Fruit fly (Drosophila melanogaster) whole organism, adult: ENCODE data around the gene orb2.
A peak's percentile ranks its signal among the peaks of the same experiment; 100 is the strongest.

Experiments used
- CG11617 ChIP-seq: fragments of 200-800 bp; sonication (Bioruptor generic); optimal IDR thresholded peaks from 2 replicates; lab custom pipeline; 2017; ENCODE audit warnings: mild to moderate bottlenecking, missing biosample characterization, missing genetic modification reagents, missing genetic modification characterization
- CG12768 ChIP-seq: fragments of 200-800 bp; sonication (Bioruptor generic); optimal IDR thresholded peaks from 2 replicates; lab custom pipeline; 2017; ENCODE audit warnings: missing biosample characterization, missing genetic modification characterization, mild to moderate bottlenecking, moderate library complexity, missing genetic modification reagents
- CG14711 ChIP-seq: fragments of 200-800 bp; sonication (Bioruptor generic); optimal IDR thresholded peaks from 2 replicates; lab custom pipeline; 2018; ENCODE audit warnings: missing biosample characterization, mild to moderate bottlenecking, missing genetic modification characterization, moderate library complexity
- CG1620 ChIP-seq: fragments of 200-800 bp; sonication (Bioruptor generic); optimal IDR thresholded peaks from 2 replicates; lab custom pipeline; 2016; ENCODE audit warnings: missing biosample characterization, missing genetic modification characterization
- CG33017 ChIP-seq: fragments of 200-800 bp; sonication (Bioruptor generic); optimal IDR thresholded peaks from 2 replicates; lab custom pipeline; 2018; ENCODE audit warnings: missing biosample characterization, mild to moderate bottlenecking, missing genetic modification characterization, moderate library complexity
- CG5204 ChIP-seq: fragments of 200-800 bp; sonication (Bioruptor generic); optimal IDR thresholded peaks from 2 replicates; lab custom pipeline; 2016; ENCODE audit warnings: missing biosample characterization, missing genetic modification characterization
- CG7045 ChIP-seq: fragments of 200-800 bp; sonication (Bioruptor generic); optimal IDR thresholded peaks from 2 replicates; lab custom pipeline; 2017; ENCODE audit warnings: missing biosample characterization, mild to moderate bottlenecking, missing genetic modification characterization
- CG7101 ChIP-seq: fragments of 200-800 bp; sonication (Bioruptor generic); optimal IDR thresholded peaks from 2 replicates; lab custom pipeline; 2018; ENCODE audit warnings: missing biosample characterization, mild to moderate bottlenecking, missing genetic modification characterization, moderate library complexity
- Clk ChIP-seq: fragments of 200-800 bp; sonication (Bioruptor generic); optimal IDR thresholded peaks from 2 replicates; lab custom pipeline; 2017; ENCODE audit warnings: missing biosample characterization, missing genetic modification characterization
- Crg-1 ChIP-seq: fragments of 200-800 bp; sonication (Bioruptor generic); optimal IDR thresholded peaks from 2 replicates; lab custom pipeline; 2016; ENCODE audit warnings: missing biosample characterization, missing genetic modification characterization
- Hr96 ChIP-seq: fragments of 200-800 bp; sonication (Bioruptor generic); optimal IDR thresholded peaks from 2 replicates; lab custom pipeline; 2016; ENCODE audit warnings: missing biosample characterization, missing genetic modification characterization
- Mnt ChIP-seq: fragments of 200-800 bp; sonication (Bioruptor generic); optimal IDR thresholded peaks from 2 replicates; lab custom pipeline; 2016; ENCODE audit warnings: missing biosample characterization, mild to moderate bottlenecking, missing genetic modification characterization
- bab1 ChIP-seq: fragments of 200-800 bp; sonication (Bioruptor generic); optimal IDR thresholded peaks from 3 replicates; lab custom pipeline; 2019; ENCODE audit warnings: missing biosample characterization, mild to moderate bottlenecking, missing genetic modification characterization, moderate library complexity
- cic ChIP-seq: fragments of 200-800 bp; sonication (Bioruptor generic); optimal IDR thresholded peaks from 2 replicates; lab custom pipeline; 2017; ENCODE audit warnings: missing biosample characterization, mild to moderate bottlenecking, missing genetic modification characterization, moderate library complexity
- cnc ChIP-seq, 2 experiments: fragments of >200 bp; optimal IDR thresholded peaks; 2 replicates each; lab custom pipeline; 2017
- kay ChIP-seq: fragments of 200-800 bp; sonication (Bioruptor generic); peaks from one replicate; lab custom pipeline; 2016; ENCODE audit warnings: missing biosample characterization, missing genetic modification characterization, borderline replicate concordance
- ovo ChIP-seq: fragments of 200-800 bp; sonication (Bioruptor generic); optimal IDR thresholded peaks from 2 replicates; lab custom pipeline; 2016; ENCODE audit warnings: missing biosample characterization, missing genetic modification characterization
- pad ChIP-seq: fragments of 200-800 bp; sonication (Bioruptor generic); optimal IDR thresholded peaks from 3 replicates; lab custom pipeline; 2017; ENCODE audit warnings: missing biosample characterization, missing genetic modification characterization, mild to moderate bottlenecking, moderate library complexity, missing genetic modification reagents
- tj ChIP-seq: fragments of 200-800 bp; sonication (Bioruptor generic); optimal IDR thresholded peaks from 3 replicates; lab custom pipeline; 2017; ENCODE audit warnings: missing biosample characterization, mild to moderate bottlenecking, missing genetic modification characterization, moderate library complexity
- toe ChIP-seq: fragments of 200-800 bp; sonication (Bioruptor generic); optimal IDR thresholded peaks from 2 replicates; lab custom pipeline; 2016; ENCODE audit warnings: missing biosample characterization, missing genetic modification characterization

Gene orb2

DNA sequence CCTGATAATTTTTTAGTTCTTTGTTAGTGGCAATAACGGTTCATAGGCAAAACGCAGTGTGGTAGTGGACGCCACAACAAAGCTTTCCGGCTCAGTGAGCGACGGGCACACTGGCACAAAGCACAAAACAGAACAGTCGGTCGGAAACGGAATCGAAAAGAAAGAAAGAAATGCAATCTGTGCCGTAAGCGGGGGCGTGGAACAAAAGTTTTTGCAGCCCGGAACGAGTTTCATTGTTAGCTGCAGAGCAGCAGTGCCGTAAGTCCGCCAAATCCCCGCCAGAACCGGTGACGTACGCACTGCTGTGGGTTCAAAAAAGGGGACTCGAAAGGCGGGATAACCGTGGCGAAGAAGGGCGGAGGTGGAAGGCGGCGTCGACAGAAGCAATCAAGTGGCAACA lies 14.2 kb upstream of the orb2 start, which contains the start of gene CG5026:
CG5026 (plus strand) TSS at position 92 of the 400 bp plus-strand sequence.
- no peak for TF ChIP-seq Clk (GFP tag; lab: Kevin White, UChicago)
- peak; percentile 51 for TF ChIP-seq CG14711 (tag; lab: Kevin White, UChicago)
- no peak for TF ChIP-seq CG1620
- TF ChIP-seq tj (GFP tag; lab: Kevin White, UChicago), result no peak
- TF ChIP-seq CG33017 (tag; lab: Kevin White, UChicago), result no peak
- peak; percentile 35 for TF ChIP-seq CG7101
- no peak for TF ChIP-seq Hr96 (GFP tag; lab: Kevin White, UChicago)
- peak; percentile 41 for TF ChIP-seq CG11617 (GFP tag; lab: Kevin White, UChicago)
- TF ChIP-seq cic (GFP tag; lab: Kevin White, UChicago), result peak; percentile 53
- TF ChIP-seq toe, result no peak
- TF ChIP-seq CG12768 (GFP tag; lab: Kevin White, UChicago), result peak; percentile 13
- peak; percentile 69 for TF ChIP-seq bab1
- TF ChIP-seq Mnt (GFP tag; lab: Kevin White, UChicago), result peak; percentile 36
- no peak for TF ChIP-seq kay (GFP tag; lab: Kevin White, UChicago)
- no peak for TF ChIP-seq CG7045 (GFP tag; lab: Kevin White, UChicago)
- TF ChIP-seq Crg-1, result no peak
- TF ChIP-seq CG5204 (GFP tag; lab: Kevin White, UChicago), result no peak
- TF ChIP-seq pad (GFP tag; lab: Kevin White, UChicago), result peak; percentile 19
- peak; percentile 75 for TF ChIP-seq ovo (GFP tag; lab: Kevin White, UChicago)
- no peak for TF ChIP-seq cnc (optimal IDR thresholded peaks at IDR 0.05; lab: Kevin White, UChicago)

- TF ChIP-seq bab1, result peak; percentile 30
- no peak for TF ChIP-seq CG14711 (tag; lab: Kevin White, UChicago)
- no peak for TF ChIP-seq Crg-1
Measured at dm6 chr3L:8966324-8967011, 12.2 kb upstream of the orb2 start, which contains the start of the genes CG5653 and CG5021. Gene CG5653 (minus strand): TSS chr3L:8966374. Gene CG5021 (plus strand): TSS chr3L:8966829.

- no peak for TF ChIP-seq CG11617 (GFP tag; lab: Kevin White, UChicago)
- no peak for TF ChIP-seq CG7101
- no peak for TF ChIP-seq kay (GFP tag; lab: Kevin White, UChicago)
- no peak for TF ChIP-seq toe
- TF ChIP-seq Mnt (GFP tag; lab: Kevin White, UChicago), result no peak
- no peak for TF ChIP-seq CG12768 (GFP tag; lab: Kevin White, UChicago)
- TF ChIP-seq pad (GFP tag; lab: Kevin White, UChicago), result no peak
- TF ChIP-seq Crg-1, result no peak
- TF ChIP-seq CG14711 (tag; lab: Kevin White, UChicago), result no peak
- TF ChIP-seq CG5204 (GFP tag; lab: Kevin White, UChicago), result no peak
- TF ChIP-seq tj (GFP tag; lab: Kevin White, UChicago), result no peak
- TF ChIP-seq Clk (GFP tag; lab: Kevin White, UChicago), result no peak
- TF ChIP-seq bab1, result no peak
- TF ChIP-seq CG7045 (GFP tag; lab: Kevin White, UChicago), result no peak
- no peak for TF ChIP-seq ovo (GFP tag; lab: Kevin White, UChicago)
- TF ChIP-seq cnc (optimal IDR thresholded peaks at IDR 0.05; lab: Kevin White, UChicago), result no peak
Measured at dm6 chr3L:8964458-8964857, 10.2 kb upstream of the orb2 start, which contains the start of gene ValRS-m. Gene ValRS-m (minus strand): TSS chr3L:8964769.

- TF ChIP-seq ovo (GFP tag; lab: Kevin White, UChicago) (no peak), tj (GFP tag; lab: Kevin White, UChicago) (no peak), Mnt (GFP tag; lab: Kevin White, UChicago) (no peak), CG5204 (GFP tag; lab: Kevin White, UChicago) (no peak), CG14711 (tag; lab: Kevin White, UChicago) (no peak)
Measured at dm6 chr3L:8958557-8958956, 4.3 kb upstream of the orb2 start, which contains the start of gene CG13313. Gene CG13313 (plus strand): TSS chr3L:8958857.

DNA sequence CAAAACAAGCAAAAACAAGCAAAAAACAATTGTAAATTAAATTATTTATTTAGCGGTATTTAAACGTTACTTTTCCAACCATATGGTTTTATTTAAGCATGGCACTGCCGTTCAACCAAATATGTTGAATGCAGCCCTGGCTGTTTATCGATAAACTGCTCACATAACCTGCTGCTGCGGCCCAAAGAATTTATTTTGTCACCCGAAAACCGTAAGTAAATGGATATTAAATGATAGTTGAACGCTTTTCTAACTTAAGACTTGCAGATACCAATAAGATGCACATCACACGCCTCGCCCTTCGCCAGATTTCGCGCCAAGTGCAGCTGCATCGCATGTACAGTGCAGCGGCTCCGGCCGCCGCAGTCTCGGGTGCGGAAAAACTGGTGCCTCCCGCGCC lies 2.4 kb upstream of the orb2 start, which contains the start of gene mRpL12:
mRpL12 (plus strand) TSS at position 123 of the 400 bp plus-strand sequence.
- TF ChIP-seq tj (GFP tag; lab: Kevin White, UChicago), result no peak
- no peak for TF ChIP-seq CG33017 (tag; lab: Kevin White, UChicago)
- no peak for TF ChIP-seq Hr96 (GFP tag; lab: Kevin White, UChicago)
- TF ChIP-seq cnc (optimal IDR thresholded peaks at IDR 0.05; lab: Kevin White, UChicago), result no peak
- no peak for TF ChIP-seq CG7045 (GFP tag; lab: Kevin White, UChicago)
- TF ChIP-seq CG14711 (tag; lab: Kevin White, UChicago), result no peak
- TF ChIP-seq Mnt (GFP tag; lab: Kevin White, UChicago), result peak; percentile 4
- no peak for TF ChIP-seq toe
- no peak for TF ChIP-seq CG12768 (GFP tag; lab: Kevin White, UChicago)
- peak; percentile 4 for TF ChIP-seq kay (GFP tag; lab: Kevin White, UChicago)

DNA sequence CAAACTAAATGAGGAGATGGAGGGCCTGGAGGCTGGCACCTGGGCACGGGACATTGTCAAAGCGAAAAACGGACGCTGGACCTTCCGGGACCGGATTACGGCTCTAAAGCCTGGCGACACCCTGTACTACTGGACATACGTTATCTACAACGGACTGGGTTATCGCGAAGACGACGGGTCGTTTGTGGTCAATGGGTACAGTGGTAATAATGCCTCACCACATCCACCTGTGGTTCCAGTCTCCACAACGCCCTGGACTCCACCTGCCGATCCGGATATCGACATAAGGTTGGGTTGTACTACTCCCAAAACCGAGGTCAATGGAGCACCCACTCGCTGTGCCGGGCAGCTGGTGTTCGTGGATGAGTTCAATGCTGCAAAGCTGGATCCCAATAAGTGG lies 936 bp upstream of the orb2 start:
- TF ChIP-seq CG14711 (tag; lab: Kevin White, UChicago), result no peak
- TF ChIP-seq CG12768 (GFP tag; lab: Kevin White, UChicago), result no peak
- no peak for TF ChIP-seq CG7045 (GFP tag; lab: Kevin White, UChicago)
- TF ChIP-seq CG5204 (GFP tag; lab: Kevin White, UChicago), result no peak
- TF ChIP-seq Crg-1, result no peak
- TF ChIP-seq ovo (GFP tag; lab: Kevin White, UChicago), result no peak
- no peak for TF ChIP-seq Clk (GFP tag; lab: Kevin White, UChicago)
- no peak for TF ChIP-seq CG7101
- TF ChIP-seq toe, result no peak
